Fruit fly (Drosophila melanogaster) whole organism, pupa: Measurements from ENCODE around the gene ex.
A peak's percentile ranks its signal among the peaks of the same experiment; 100 is the strongest.

Experiments used
- CG10348 ChIP-seq: fragments of 200-800 bp; sonication (Bioruptor generic); IDR thresholded peaks from 2 replicates; pipeline ENCODE4 v1.3.6; 2022; ENCODE audit warnings: missing biosample characterization, missing genetic modification characterization
- CG12605 ChIP-seq: fragments of 200-800 bp; sonication (Bioruptor generic); IDR thresholded peaks from 2 replicates; pipeline ENCODE4 v1.3.6; 2022; ENCODE audit warnings: missing biosample characterization, missing genetic modification characterization
- CG13204 ChIP-seq: fragments of 200-800 bp; sonication (Bioruptor generic); optimal IDR thresholded peaks from 2 replicates; lab custom pipeline; 2018; ENCODE audit warnings: missing biosample characterization, mild to moderate bottlenecking, missing genetic modification characterization, moderate library complexity
- CG14655 ChIP-seq: fragments of 200-800 bp; sonication (Bioruptor generic); optimal IDR thresholded peaks from 3 replicates; lab custom pipeline; 2017; ENCODE audit warnings: mild to moderate bottlenecking, missing biosample characterization, missing genetic modification reagents, missing genetic modification characterization
- CG15710 ChIP-seq: fragments of 200-800 bp; sonication (Bioruptor generic); optimal IDR thresholded peaks from 2 replicates; lab custom pipeline; 2018; ENCODE audit warnings: missing biosample characterization, mild to moderate bottlenecking, missing genetic modification characterization, moderate library complexity
- CG17806 ChIP-seq: fragments of 200-800 bp; sonication (Bioruptor generic); optimal IDR thresholded peaks from 2 replicates; lab custom pipeline; 2018; ENCODE audit warnings: missing biosample characterization, mild to moderate bottlenecking, missing genetic modification characterization, moderate library complexity
- CG32121 ChIP-seq: fragments of 200-800 bp; sonication (Bioruptor generic); IDR thresholded peaks from 2 replicates; pipeline ENCODE4 v1.3.6; 2022; ENCODE audit warnings: missing biosample characterization, missing genetic modification characterization
- CG34367 ChIP-seq: fragments of 200-800 bp; sonication (Bioruptor generic); optimal IDR thresholded peaks from 2 replicates; lab custom pipeline; 2018; ENCODE audit warnings: missing biosample characterization, mild to moderate bottlenecking, missing genetic modification characterization
- CG4496 ChIP-seq: fragments of 200-800 bp; sonication (Bioruptor generic); IDR thresholded peaks from 3 replicates; pipeline ENCODE4 v1.3.6; 2022; ENCODE audit warnings: missing biosample characterization, missing genetic modification characterization
- CG8159 ChIP-seq: fragments of 200-800 bp; sonication (Bioruptor generic); optimal IDR thresholded peaks from 3 replicates; lab custom pipeline; 2018; ENCODE audit warnings: missing biosample characterization, mild to moderate bottlenecking, missing genetic modification characterization, moderate library complexity
- CG8301 ChIP-seq: fragments of 200-800 bp; sonication (Bioruptor generic); optimal IDR thresholded peaks from 2 replicates; lab custom pipeline; 2018; ENCODE audit warnings: missing biosample characterization, mild to moderate bottlenecking, missing genetic modification characterization
- CG9948 ChIP-seq: fragments of 200-800 bp; sonication (Bioruptor generic); optimal IDR thresholded peaks from 2 replicates; lab custom pipeline; 2018; ENCODE audit warnings: missing biosample characterization, mild to moderate bottlenecking, missing genetic modification characterization, moderate library complexity
- D1 ChIP-seq: fragments of 200-800 bp; sonication (Bioruptor generic); optimal IDR thresholded peaks from 2 replicates; lab custom pipeline; 2018; ENCODE audit warnings: missing biosample characterization, mild to moderate bottlenecking, missing genetic modification characterization, moderate library complexity
- EcR ChIP-seq: fragments of 200-800 bp; sonication (Bioruptor generic); optimal IDR thresholded peaks from 3 replicates; lab custom pipeline; 2019; ENCODE audit warnings: missing biosample characterization, missing genetic modification characterization, mild to moderate bottlenecking, moderate library complexity, missing genetic modification reagents
- Ets98B ChIP-seq: fragments of 200-800 bp; sonication (Bioruptor generic); IDR thresholded peaks from 2 replicates; pipeline ENCODE4 v1.3.6; 2022; ENCODE audit warnings: missing biosample characterization, missing genetic modification characterization
- Pif1A ChIP-seq: fragments of 200-800 bp; sonication (Bioruptor generic); optimal IDR thresholded peaks from 3 replicates; lab custom pipeline; 2016; ENCODE audit warnings: missing biosample characterization, missing genetic modification characterization
- Pif1B ChIP-seq: fragments of 200-800 bp; sonication (Bioruptor generic); optimal IDR thresholded peaks from 3 replicates; lab custom pipeline; 2016; ENCODE audit warnings: missing biosample characterization, missing genetic modification characterization
- Snoo ChIP-seq: fragments of 200-800 bp; sonication (Bioruptor generic); optimal IDR thresholded peaks from 3 replicates; lab custom pipeline; 2017; ENCODE audit warnings: missing biosample characterization, mild to moderate bottlenecking, missing genetic modification characterization, inconsistent platforms
- fd96Ca ChIP-seq: fragments of 200-800 bp; sonication (Bioruptor generic); IDR thresholded peaks from 3 replicates; pipeline ENCODE4 v1.3.6; 2022; ENCODE audit warnings: missing biosample characterization, missing genetic modification characterization
- gl ChIP-seq: fragments of 200-800 bp; sonication (Bioruptor generic); optimal IDR thresholded peaks from 2 replicates; lab custom pipeline; 2018; ENCODE audit warnings: missing biosample characterization, mild to moderate bottlenecking, missing genetic modification characterization
- rn ChIP-seq: fragments of 200-800 bp; sonication (Bioruptor generic); IDR thresholded peaks from 2 replicates; pipeline ENCODE4 v1.3.6; 2022; ENCODE audit warnings: missing biosample characterization, missing genetic modification characterization

The ex gene

dm6 chr2L:402098-402497, 28.9 kb upstream of the ex start, which contains the start of gene CG4213:
TSS of gene CG4213 (minus strand) at chr2L:402198.
- TF ChIP-seq rn (GFP tag; lab: Robert Waterston, UW) (no peak), Pif1B (GFP tag; lab: Kevin White, UChicago) (no peak), CG13204 (GFP tag; lab: Kevin White, UChicago) (no peak), gl (no peak), Pif1A (GFP tag; lab: Kevin White, UChicago) (no peak), CG4496 (GFP tag; lab: Robert Waterston, UW) (no peak), EcR (GFP tag; lab: Kevin White, UChicago) (no peak), CG14655 (GFP tag; lab: Kevin White, UChicago) (no peak), CG12605 (GFP tag; lab: Robert Waterston, UW) (no peak), CG10348 (GFP tag; lab: Robert Waterston, UW) (no peak), D1 (tag; lab: Kevin White, UChicago) (no peak), CG8301 (tag; lab: Kevin White, UChicago) (no peak), CG17806 (tag; lab: Kevin White, UChicago) (no peak), Ets98B (GFP tag; lab: Robert Waterston, UW) (no peak), CG15710 (tag; lab: Kevin White, UChicago) (no peak), Snoo (tag; lab: Kevin White, UChicago) (no peak), CG34367 (tag; lab: Kevin White, UChicago) (no peak)

- TF ChIP-seq Pif1B (GFP tag; lab: Kevin White, UChicago) (no peak), CG8301 (tag; lab: Kevin White, UChicago) (no peak), CG15710 (tag; lab: Kevin White, UChicago) (no peak), CG32121 (no peak), Pif1A (GFP tag; lab: Kevin White, UChicago) (no peak), CG14655 (GFP tag; lab: Kevin White, UChicago) (no peak), D1 (tag; lab: Kevin White, UChicago) (no peak), CG4496 (GFP tag; lab: Robert Waterston, UW) (no peak), fd96Ca (no peak), rn (GFP tag; lab: Robert Waterston, UW) (no peak)
Measured at dm6 chr2L:403627-404575, 27.1 kb upstream of the ex start, which contains the start of gene Polr1B. TSS of gene Polr1B (plus strand) at chr2L:404285.

dm6 chr2L:412931-413330, 18.1 kb upstream of the ex start:
- TF ChIP-seq CG9948 (tag; lab: Kevin White, UChicago): peak; percentile 28
- TF ChIP-seq CG32121: no peak
- no peak for TF ChIP-seq gl
- peak; percentile 25 for TF ChIP-seq CG17806 (tag; lab: Kevin White, UChicago)
- peak; percentile 26; the same call in 1 of the 3 replicates for TF ChIP-seq CG4496 (GFP tag; lab: Robert Waterston, UW)

- no peak for TF ChIP-seq rn (GFP tag; lab: Robert Waterston, UW)
- TF ChIP-seq CG32121: no peak
- TF ChIP-seq CG14655 (GFP tag; lab: Kevin White, UChicago): no peak
- no peak for TF ChIP-seq D1 (tag; lab: Kevin White, UChicago)
- no peak for TF ChIP-seq CG9948 (tag; lab: Kevin White, UChicago)
- TF ChIP-seq fd96Ca: no peak
- no peak for TF ChIP-seq Pif1B (GFP tag; lab: Kevin White, UChicago)
- no peak for TF ChIP-seq CG8301 (tag; lab: Kevin White, UChicago)
- no peak for TF ChIP-seq CG8159 (tag; lab: Kevin White, UChicago)
- no peak for TF ChIP-seq CG34367 (tag; lab: Kevin White, UChicago)
- TF ChIP-seq Pif1A (GFP tag; lab: Kevin White, UChicago): no peak
- no peak for TF ChIP-seq Ets98B (GFP tag; lab: Robert Waterston, UW)
- TF ChIP-seq CG4496 (GFP tag; lab: Robert Waterston, UW): no peak
- TF ChIP-seq EcR (GFP tag; lab: Kevin White, UChicago): no peak
- TF ChIP-seq CG13204 (GFP tag; lab: Kevin White, UChicago): no peak
- TF ChIP-seq CG12605 (GFP tag; lab: Robert Waterston, UW): no peak
- TF ChIP-seq, all 21 proteins: peak for 0
Measured at dm6 chr2L:413894-414293, 17.1 kb upstream of the ex start.

dm6 chr2L:414593-415399, 16.2 kb upstream of the ex start, which contains the start of the genes AP-2alpha and ebi:
TSS of gene AP-2alpha (minus strand) at chr2L:414777.
TSS of gene ebi (plus strand) at chr2L:415067.
- TF ChIP-seq Pif1B (GFP tag; lab: Kevin White, UChicago): peak; percentile 44
- TF ChIP-seq Pif1A (GFP tag; lab: Kevin White, UChicago): peak; percentile 80
- TF ChIP-seq CG10348 (GFP tag; lab: Robert Waterston, UW): no peak
- peak; percentile 79 for TF ChIP-seq CG14655 (GFP tag; lab: Kevin White, UChicago)
- no peak for TF ChIP-seq CG13204 (GFP tag; lab: Kevin White, UChicago)
- TF ChIP-seq D1 (tag; lab: Kevin White, UChicago): no peak
- TF ChIP-seq CG12605 (GFP tag; lab: Robert Waterston, UW): no peak; the same call in 1 of the 2 replicates
- TF ChIP-seq rn (GFP tag; lab: Robert Waterston, UW): peak; percentile 62; the same call in 1 of the 2 replicates
- TF ChIP-seq Snoo (tag; lab: Kevin White, UChicago): peak; percentile 80
- peak; percentile 88 for TF ChIP-seq fd96Ca
- TF ChIP-seq CG17806 (tag; lab: Kevin White, UChicago): peak; percentile 58
- peak; percentile 77 for TF ChIP-seq CG9948 (tag; lab: Kevin White, UChicago)
- TF ChIP-seq Ets98B (GFP tag; lab: Robert Waterston, UW): no peak; the same call in 1 of the 2 replicates
- no peak for TF ChIP-seq gl
- TF ChIP-seq CG8159 (tag; lab: Kevin White, UChicago): peak; percentile 79
- TF ChIP-seq CG8301 (tag; lab: Kevin White, UChicago): peak; percentile 68
- TF ChIP-seq EcR (GFP tag; lab: Kevin White, UChicago): no peak
- peak; percentile 75 for TF ChIP-seq CG4496 (GFP tag; lab: Robert Waterston, UW)
- TF ChIP-seq CG32121: peak; percentile 64
- TF ChIP-seq CG15710 (tag; lab: Kevin White, UChicago): peak; percentile 87
- TF ChIP-seq CG34367 (tag; lab: Kevin White, UChicago): peak; percentile 73
